Worm (Caenorhabditis elegans) whole organism, late embryonic: ENCODE results near the gene lron-10.

ENCODE experiments used
- K09A11.1 ChIP-seq: sonication (generic microtip); optimal IDR thresholded peaks from 2 replicates; lab custom pipeline; 2017; ENCODE audit warnings: antibody characterized with exemption, mild to moderate bottlenecking, missing genetic modification characterization, missing compliant biosample characterization; ENCODE audit not compliant: insufficient read depth
- T23F11.4 ChIP-seq: fragments of 200-800 bp; sonication (Bioruptor generic); optimal IDR thresholded peaks from 2 replicates; lab custom pipeline; 2018; ENCODE audit warnings: mild to moderate bottlenecking, missing genetic modification characterization, missing compliant biosample characterization
- Y22D7AL.16 ChIP-seq: sonication (generic microtip); optimal IDR thresholded peaks from 2 replicates; lab custom pipeline; 2016; ENCODE audit warnings: missing genetic modification characterization, missing compliant biosample characterization
- ahr-1 ChIP-seq: sonication (generic microtip); optimal IDR thresholded peaks from 2 replicates; lab custom pipeline; 2016; ENCODE audit warnings: missing genetic modification characterization, missing compliant biosample characterization
- ama-1 ChIP-seq: fragments of 150-350 bp; optimal IDR thresholded peaks from 2 replicates; lab custom pipeline; 2014
- ceh-14 ChIP-seq: sonication (generic microtip); optimal IDR thresholded peaks from 2 replicates; lab custom pipeline; 2016; ENCODE audit warnings: missing genotype, missing genetic modification characterization, missing compliant biosample characterization
- ceh-2 ChIP-seq: sonication (generic microtip); optimal IDR thresholded peaks from 2 replicates; lab custom pipeline; 2016; ENCODE audit warnings: missing genotype, missing genetic modification characterization, missing compliant biosample characterization
- ceh-22 ChIP-seq: sonication (generic microtip); optimal IDR thresholded peaks from 2 replicates; lab custom pipeline; 2017; ENCODE audit warnings: missing biosample characterization, missing genetic modification characterization
- ceh-24 ChIP-seq: sonication (generic microtip); optimal IDR thresholded peaks from 2 replicates; lab custom pipeline; 2016; ENCODE audit warnings: mild to moderate bottlenecking, missing genetic modification characterization, missing compliant biosample characterization
- ceh-30 ChIP-seq: fragments of 150-350 bp; optimal IDR thresholded peaks from 2 replicates; lab custom pipeline; 2014; ENCODE audit warnings: missing biosample characterization, missing genetic modification characterization
- ceh-34 ChIP-seq: sonication (generic microtip); optimal IDR thresholded peaks from 2 replicates; lab custom pipeline; 2016; ENCODE audit warnings: mild to moderate bottlenecking, missing genetic modification characterization, missing compliant biosample characterization
- ceh-48 ChIP-seq: sonication (generic microtip); optimal IDR thresholded peaks from 2 replicates; lab custom pipeline; 2016; ENCODE audit warnings: missing genetic modification characterization, inconsistent platforms, missing compliant biosample characterization
- ceh-6 ChIP-seq: fragments of 200-800 bp; sonication (Bioruptor generic); optimal IDR thresholded peaks from 2 replicates; lab custom pipeline; 2018; ENCODE audit warnings: mild to moderate bottlenecking, missing genetic modification characterization, missing compliant biosample characterization
- che-1 ChIP-seq: sonication (generic microtip); optimal IDR thresholded peaks from 2 replicates; lab custom pipeline; 2016; ENCODE audit warnings: mild to moderate bottlenecking, missing genetic modification characterization, missing compliant biosample characterization
- dmd-4 ChIP-seq: sonication (generic microtip); optimal IDR thresholded peaks from 2 replicates; lab custom pipeline; 2016; ENCODE audit warnings: borderline replicate concordance, missing genetic modification characterization, missing compliant biosample characterization
- dve-1 ChIP-seq: sonication (generic microtip); optimal IDR thresholded peaks from 2 replicates; lab custom pipeline; 2017; ENCODE audit warnings: antibody characterized with exemption, mild to moderate bottlenecking, missing genetic modification characterization, missing compliant biosample characterization
- elt-2 ChIP-seq: sonication (generic microtip); optimal IDR thresholded peaks from 2 replicates; lab custom pipeline; 2016; ENCODE audit warnings: missing genetic modification reagents, missing genetic modification characterization, missing compliant biosample characterization
- ets-4 ChIP-seq: sonication (generic microtip); optimal IDR thresholded peaks from 2 replicates; lab custom pipeline; 2016; ENCODE audit warnings: missing genetic modification characterization, missing compliant biosample characterization
- fax-1 ChIP-seq: sonication (generic microtip); optimal IDR thresholded peaks from 2 replicates; lab custom pipeline; 2016; ENCODE audit warnings: missing genotype, missing genetic modification characterization, missing compliant biosample characterization
- gmeb-2 ChIP-seq: sonication (generic microtip); optimal IDR thresholded peaks from 2 replicates; lab custom pipeline; 2016; ENCODE audit warnings: missing genetic modification characterization, inconsistent platforms, missing compliant biosample characterization
- hlh-15 ChIP-seq: sonication (generic microtip); optimal IDR thresholded peaks from 2 replicates; lab custom pipeline; 2016; ENCODE audit warnings: missing genetic modification characterization, missing compliant biosample characterization
- hlh-30 ChIP-seq: sonication (generic microtip); optimal IDR thresholded peaks from 2 replicates; lab custom pipeline; 2017; ENCODE audit warnings: antibody characterized with exemption, missing genetic modification characterization, missing compliant biosample characterization; ENCODE audit not compliant: insufficient read depth
- hlh-6 ChIP-seq: sonication (generic microtip); optimal IDR thresholded peaks from 2 replicates; lab custom pipeline; 2016; ENCODE audit warnings: missing genotype, missing genetic modification characterization, missing compliant biosample characterization
- madf-2 ChIP-seq: sonication (generic microtip); optimal IDR thresholded peaks from 2 replicates; lab custom pipeline; 2017; ENCODE audit warnings: missing genetic modification characterization, missing compliant biosample characterization
- nhr-11 ChIP-seq: fragments of 150-350 bp; optimal IDR thresholded peaks from 2 replicates; lab custom pipeline; 2014; ENCODE audit warnings: missing biosample characterization, missing genetic modification characterization
- nhr-232 ChIP-seq: sonication (generic microtip); optimal IDR thresholded peaks from 2 replicates; lab custom pipeline; 2016; ENCODE audit warnings: missing genetic modification characterization, missing compliant biosample characterization
- npax-4 ChIP-seq: sonication (generic microtip); optimal IDR thresholded peaks from 2 replicates; lab custom pipeline; 2016; ENCODE audit warnings: missing genetic modification characterization, missing compliant biosample characterization
- pag-3 ChIP-seq: sonication (generic microtip); optimal IDR thresholded peaks from 2 replicates; lab custom pipeline; 2016; ENCODE audit warnings: missing compliant biosample characterization, missing genetic modification characterization, borderline replicate concordance
- pat-9 ChIP-seq: fragments of 200-800 bp; sonication (Bioruptor generic); optimal IDR thresholded peaks from 2 replicates; lab custom pipeline; 2018; ENCODE audit warnings: mild to moderate bottlenecking, missing genetic modification characterization, moderate library complexity, missing compliant biosample characterization
- pha-2 ChIP-seq: sonication (generic microtip); optimal IDR thresholded peaks from 2 replicates; lab custom pipeline; 2017; ENCODE audit warnings: mild to moderate bottlenecking, missing genetic modification characterization, missing compliant biosample characterization
- pha-4 ChIP-seq: fragments of 150-350 bp; optimal IDR thresholded peaks from 2 replicates; lab custom pipeline; 2018; ENCODE audit warnings: missing biosample characterization, missing genetic modification reagents, missing genetic modification characterization
- pqm-1 ChIP-seq: sonication (generic microtip); optimal IDR thresholded peaks from 2 replicates; lab custom pipeline; 2016; ENCODE audit warnings: missing genetic modification characterization, missing compliant biosample characterization
- ref-2 ChIP-seq: sonication (generic microtip); optimal IDR thresholded peaks from 2 replicates; lab custom pipeline; 2016; ENCODE audit warnings: missing genetic modification characterization, missing compliant biosample characterization
- sdc-2 ChIP-seq: sonication (generic microtip); optimal IDR thresholded peaks from 2 replicates; lab custom pipeline; 2016; ENCODE audit warnings: missing genotype, missing genetic modification characterization, missing compliant biosample characterization
- sox-2 ChIP-seq: fragments of 200-800 bp; sonication (Bioruptor generic); IDR thresholded peaks from 2 replicates; pipeline ENCODE4 v1.3.6; 2022; ENCODE audit warnings: missing genetic modification reagents, missing genetic modification characterization, missing compliant biosample characterization
- syd-9 ChIP-seq: sonication (generic microtip); optimal IDR thresholded peaks from 2 replicates; lab custom pipeline; 2016; ENCODE audit warnings: mild to moderate bottlenecking, missing genetic modification characterization, moderate library complexity, missing compliant biosample characterization
- tbx-2 ChIP-seq: sonication (generic microtip); optimal IDR thresholded peaks from 2 replicates; lab custom pipeline; 2016; ENCODE audit warnings: missing genetic modification characterization, missing compliant biosample characterization
- tbx-7 ChIP-seq: sonication (generic microtip); optimal IDR thresholded peaks from 2 replicates; lab custom pipeline; 2016; ENCODE audit warnings: missing genotype, missing genetic modification characterization, missing compliant biosample characterization
- ttx-3 ChIP-seq: sonication (generic microtip); optimal IDR thresholded peaks from 2 replicates; lab custom pipeline; 2016; ENCODE audit warnings: missing genetic modification reagents, missing genetic modification characterization, missing compliant biosample characterization
- unc-42 ChIP-seq: sonication (generic microtip); optimal IDR thresholded peaks from 2 replicates; lab custom pipeline; 2016; ENCODE audit warnings: missing genotype, missing genetic modification characterization, missing compliant biosample characterization
- ztf-16 ChIP-seq: sonication (generic microtip); optimal IDR thresholded peaks from 2 replicates; lab custom pipeline; 2017; ENCODE audit warnings: missing genetic modification characterization, missing compliant biosample characterization

lron-10 gene

ce11 chrIII:10608161-10608560 lies 13.0 kb downstream of the lron-10 start:
- no peak for TF ChIP-seq hlh-15 (tag; lab: Kevin White, UChicago)
- TF ChIP-seq tbx-7 (tag; lab: Kevin White, UChicago), result no peak
- TF ChIP-seq ceh-22 (tag; lab: Kevin White, UChicago), result no peak
- TF ChIP-seq pqm-1, result no peak
- TF ChIP-seq syd-9 (tag; lab: Kevin White, UChicago), result no peak
- TF ChIP-seq, all 69 proteins: peak for 0

DNA sequence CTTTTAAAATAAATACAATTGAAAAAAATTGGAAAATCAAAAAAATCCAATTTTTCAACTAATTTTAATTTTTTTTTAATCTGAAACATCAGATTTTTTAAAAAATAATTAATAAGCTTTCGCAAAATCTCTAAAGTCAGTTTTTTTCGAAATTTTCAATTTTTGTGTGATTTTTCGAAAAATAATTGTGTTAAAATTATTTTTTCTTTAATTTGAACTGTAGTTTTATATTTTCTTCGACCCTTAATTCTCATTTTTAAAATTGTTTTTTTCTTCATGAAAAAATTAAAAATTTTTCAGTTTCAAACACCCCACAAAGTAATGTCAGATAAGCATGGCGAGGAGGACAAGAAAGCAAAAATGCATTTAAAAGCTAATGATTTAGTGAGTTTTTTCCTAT lies 16.1 kb downstream of the lron-10 start, which contains the start of gene rabx-5:
TSS of gene rabx-5 (plus strand) at position 301 of the 400 bp plus-strand sequence.
- TF ChIP-seq hlh-6 (tag; lab: Kevin White, UChicago), result no peak
- TF ChIP-seq npax-4 (tag; lab: Kevin White, UChicago), result no peak
- no peak for TF ChIP-seq dmd-4 (tag; lab: Kevin White, UChicago)
- TF ChIP-seq elt-2 (tag; lab: Kevin White, UChicago), result no peak
- TF ChIP-seq ama-1 (lab: Kevin White, UChicago), result no peak
- TF ChIP-seq ceh-30 (tag; lab: Kevin White, UChicago), result no peak
- TF ChIP-seq hlh-30 (tag; lab: Kevin White, UChicago), result no peak
- no peak for TF ChIP-seq ceh-24 (tag; lab: Kevin White, UChicago)
- TF ChIP-seq ceh-6, result no peak
- TF ChIP-seq sdc-2 (tag; lab: Kevin White, UChicago), result no peak
- no peak for TF ChIP-seq ceh-34 (tag; lab: Kevin White, UChicago)
- no peak for TF ChIP-seq unc-42 (tag; lab: Kevin White, UChicago)
- TF ChIP-seq ceh-14 (tag; lab: Kevin White, UChicago), result no peak
- no peak for TF ChIP-seq fax-1 (tag; lab: Kevin White, UChicago)
- TF ChIP-seq ceh-22 (tag; lab: Kevin White, UChicago), result no peak
- TF ChIP-seq pha-2 (tag; lab: Kevin White, UChicago), result no peak
- TF ChIP-seq sox-2, result no peak

DNA sequence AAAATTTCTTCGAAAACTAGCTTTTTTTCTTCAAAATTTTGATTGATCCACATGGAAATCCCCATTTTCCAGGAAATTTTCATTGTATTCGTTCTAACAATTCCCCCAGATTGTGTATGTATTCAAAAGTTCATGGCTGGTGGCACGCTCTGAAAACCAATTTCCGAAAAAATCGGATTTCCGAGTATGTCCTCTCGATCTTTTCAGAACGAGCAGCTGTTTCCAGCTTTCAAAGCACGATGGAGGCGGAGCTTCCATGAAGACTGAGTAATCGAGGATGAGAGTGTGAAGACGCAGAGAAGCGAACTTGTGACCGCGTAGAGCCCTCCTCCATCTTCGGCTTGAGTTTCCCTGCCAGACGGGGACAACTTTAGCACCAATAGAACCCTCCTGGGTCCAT lies 16.8 kb downstream of the lron-10 start:
- TF ChIP-seq hlh-30 (tag; lab: Kevin White, UChicago), result peak; percentile 10
- TF ChIP-seq pag-3, result no peak
- TF ChIP-seq, all 69 proteins: peak for 1

DNA sequence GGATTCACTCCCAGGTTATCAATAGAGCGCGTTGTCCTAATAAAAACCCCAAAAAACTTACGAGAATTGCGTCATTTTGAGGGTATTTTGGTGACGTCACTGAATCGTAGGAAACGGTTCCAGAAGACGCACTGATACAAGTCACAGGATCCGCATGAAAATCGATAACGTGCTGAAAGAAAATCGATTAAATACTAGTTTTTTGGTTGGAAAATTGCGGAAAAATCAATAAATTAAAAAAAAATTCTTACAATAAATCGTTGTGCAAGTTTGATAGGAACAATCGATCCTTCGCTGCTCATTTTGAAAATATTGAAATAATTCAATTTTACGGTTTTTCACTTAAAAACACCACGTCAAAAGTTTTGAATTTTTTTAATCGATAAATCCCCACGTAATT lies 17.9 kb downstream of the lron-10 start, which contains the start of gene Y39A1A.2:
TSS of gene Y39A1A.2 (minus strand) at position 319 of the 400 bp plus-strand sequence.
- TF ChIP-seq ceh-6 (no peak), K09A11.1 (no peak), ref-2 (tag; lab: Kevin White, UChicago) (no peak), ttx-3 (tag; lab: Kevin White, UChicago) (no peak), gmeb-2 (tag; lab: Kevin White, UChicago) (no peak), pha-2 (tag; lab: Kevin White, UChicago) (no peak), madf-2 (tag; lab: Kevin White, UChicago) (no peak), elt-2 (tag; lab: Kevin White, UChicago) (no peak), ets-4 (tag; lab: Kevin White, UChicago) (no peak), nhr-11 (tag; lab: Kevin White, UChicago) (no peak), tbx-2 (tag; lab: Kevin White, UChicago) (no peak), ahr-1 (no peak), tbx-7 (tag; lab: Kevin White, UChicago) (no peak), pqm-1 (no peak), T23F11.4 (GFP tag; lab: Kevin White, UChicago) (no peak), sdc-2 (tag; lab: Kevin White, UChicago) (no peak), ceh-34 (tag; lab: Kevin White, UChicago) (no peak), pat-9 (tag; lab: Kevin White, UChicago) (no peak), ztf-16 (tag; lab: Kevin White, UChicago) (no peak), hlh-15 (tag; lab: Kevin White, UChicago) (no peak)

- TF ChIP-seq ceh-48 (tag; lab: Kevin White, UChicago) (no peak), dve-1 (tag; lab: Kevin White, UChicago) (no peak), elt-2 (tag; lab: Kevin White, UChicago) (no peak), T23F11.4 (GFP tag; lab: Kevin White, UChicago) (no peak), che-1 (no peak), npax-4 (tag; lab: Kevin White, UChicago) (no peak), pat-9 (tag; lab: Kevin White, UChicago) (no peak), ref-2 (tag; lab: Kevin White, UChicago) (no peak), nhr-11 (tag; lab: Kevin White, UChicago) (no peak), ceh-2 (tag; lab: Kevin White, UChicago) (no peak), ztf-16 (tag; lab: Kevin White, UChicago) (no peak), nhr-232 (tag; lab: Kevin White, UChicago) (no peak), ceh-34 (tag; lab: Kevin White, UChicago) (no peak), Y22D7AL.16 (no peak), pha-4 (tag; lab: Kevin White, UChicago) (no peak), ceh-6 (no peak), tbx-2 (tag; lab: Kevin White, UChicago) (no peak), gmeb-2 (tag; lab: Kevin White, UChicago) (no peak)
These were observed 20.3 kb downstream of the lron-10 start for ce11 chrIII:10600894-10601293.
